Worm (Caenorhabditis elegans): Measurements from ENCODE around the gene C24A3.2.

C24A3.2 gene

ce11 chrX:8995527-8995946 lies 1.8 kb upstream of the C24A3.2 start (continued):
- no peak for TF ChIP-seq mdt-29 (GFP tag; IDR thresholded peaks at IDR 0.05)
- TF ChIP-seq mxl-2 (GFP tag; conservative IDR thresholded peaks at IDR 0.05): no peak
- TF ChIP-seq daf-19 (GFP tag; conservative IDR thresholded peaks at IDR 0.05): no peak
- no peak for TF ChIP-seq nhr-6 (tag; optimal IDR thresholded peaks at IDR 0.05)
- no peak for TF ChIP-seq dmd-8 (GFP tag; IDR thresholded peaks at IDR 0.05)
- TF ChIP-seq nhr-25 (tag; optimal IDR thresholded peaks at IDR 0.05; ENCODE audit: borderline replicate concordance, insufficient read depth): no peak
- no peak for TF ChIP-seq F26F4.8 (GFP tag; conservative IDR thresholded peaks at IDR 0.05)
- no peak for TF ChIP-seq R02D3.7 (tag; optimal IDR thresholded peaks at IDR 0.05)
- TF ChIP-seq lin-15B (tag; optimal IDR thresholded peaks at IDR 0.05): no peak
- peak; percentile 60 for TF ChIP-seq mep-1 (tag; optimal IDR thresholded peaks at IDR 0.05)
- no peak for TF ChIP-seq duxl-1 (tag; optimal IDR thresholded peaks at IDR 0.05; ENCODE audit: poor library complexity)
- TF ChIP-seq unc-39 (tag; optimal IDR thresholded peaks at IDR 0.05): no peak
- no peak for TF ChIP-seq T26A8.4 (GFP tag; IDR thresholded peaks at IDR 0.05)
- no peak for TF ChIP-seq ZK337.2 (GFP tag; IDR thresholded peaks at IDR 0.05)
- TF ChIP-seq nhr-10 (tag; optimal IDR thresholded peaks at IDR 0.05): no peak
- no peak for TF ChIP-seq ceh-28 (tag; optimal IDR thresholded peaks at IDR 0.05)
- TF ChIP-seq unc-62 (GFP tag; optimal IDR thresholded peaks at IDR 0.05 in 1 of 2): no peak
- no peak for TF ChIP-seq unc-62 (tag; optimal IDR thresholded peaks at IDR 0.05)

ce11 chrX:8996496-8997116 lies 694 bp upstream of the C24A3.2 start:
- peak; percentile 14 for TF ChIP-seq dve-1 (tag; optimal IDR thresholded peaks at IDR 0.05; ENCODE audit: insufficient read depth)
- TF ChIP-seq unc-62 (GFP tag; optimal IDR thresholded peaks at IDR 0.05 in 1 of 2): peak in 1 of 2 experiments; percentile 91
- TF ChIP-seq unc-62 (tag; optimal IDR thresholded peaks at IDR 0.05): no peak
- peak; percentile 75 for TF ChIP-seq fkh-10 (GFP tag; optimal IDR thresholded peaks at IDR 0.05)
- TF ChIP-seq mxl-2 (GFP tag; conservative IDR thresholded peaks at IDR 0.05): no peak

ce11 chrX:8998809-8999208 lies 1.5 kb downstream of the C24A3.2 start, which contains the start of gene C24A3.1:
Gene C24A3.1, plus strand, starts transcription at chrX:8999071.
- TF ChIP-seq aha-1 (tag): peak; percentile 94
- TF ChIP-seq ZK337.2 (GFP tag; IDR thresholded peaks at IDR 0.05): no peak
- no peak for TF ChIP-seq rbr-2 (tag; optimal IDR thresholded peaks at IDR 0.05)

ce11 chrX:9010418-9010817 lies 13.1 kb downstream of the C24A3.2 start, which contains the start of gene C24A3.9:
Gene C24A3.9, minus strand, starts transcription at chrX:9010518.
- no peak for TF ChIP-seq zfp-3 (GFP tag; conservative IDR thresholded peaks at IDR 0.05)
- TF ChIP-seq jun-1 (tag; optimal IDR thresholded peaks at IDR 0.05): no peak
- TF ChIP-seq F37D6.2 (tag; optimal IDR thresholded peaks at IDR 0.05): no peak
- no peak for TF ChIP-seq mep-1 (tag; optimal IDR thresholded peaks at IDR 0.05)

ce11 chrX:9011471-9011870 lies 14.2 kb downstream of the C24A3.2 start:
- TF ChIP-seq F10B5.3 (tag; optimal IDR thresholded peaks at IDR 0.05) (no peak), nhr-48 (tag; optimal IDR thresholded peaks at IDR 0.05) (no peak), dpl-1 (GFP tag; optimal IDR thresholded peaks at IDR 0.05) (no peak), F49E8.2 (tag; optimal IDR thresholded peaks at IDR 0.05; ENCODE audit: borderline replicate concordance) (no peak), unc-62 (GFP tag; optimal IDR thresholded peaks at IDR 0.05 in 1 of 2) (peak in 1 of 2 experiments; percentile 27), unc-62 (tag; optimal IDR thresholded peaks at IDR 0.05) (no peak), aha-1 (tag) (peak; percentile 92), lir-3 (tag; optimal IDR thresholded peaks at IDR 0.05) (no peak), madf-9 (GFP tag; conservative IDR thresholded peaks at IDR 0.05) (no peak), vab-7 (GFP tag; IDR thresholded peaks at IDR 0.05) (no peak), spr-3 (GFP tag; optimal IDR thresholded peaks at IDR 0.05) (no peak), lsy-2 (tag; optimal IDR thresholded peaks at IDR 0.05) (no peak), nhr-42 (GFP tag; IDR thresholded peaks at IDR 0.05) (no peak), ceh-44 (GFP tag; IDR thresholded peaks at IDR 0.05) (no peak)
